Fruit fly (Drosophila melanogaster): ENCODE data around the gene tefu.

tefu gene

DNA sequence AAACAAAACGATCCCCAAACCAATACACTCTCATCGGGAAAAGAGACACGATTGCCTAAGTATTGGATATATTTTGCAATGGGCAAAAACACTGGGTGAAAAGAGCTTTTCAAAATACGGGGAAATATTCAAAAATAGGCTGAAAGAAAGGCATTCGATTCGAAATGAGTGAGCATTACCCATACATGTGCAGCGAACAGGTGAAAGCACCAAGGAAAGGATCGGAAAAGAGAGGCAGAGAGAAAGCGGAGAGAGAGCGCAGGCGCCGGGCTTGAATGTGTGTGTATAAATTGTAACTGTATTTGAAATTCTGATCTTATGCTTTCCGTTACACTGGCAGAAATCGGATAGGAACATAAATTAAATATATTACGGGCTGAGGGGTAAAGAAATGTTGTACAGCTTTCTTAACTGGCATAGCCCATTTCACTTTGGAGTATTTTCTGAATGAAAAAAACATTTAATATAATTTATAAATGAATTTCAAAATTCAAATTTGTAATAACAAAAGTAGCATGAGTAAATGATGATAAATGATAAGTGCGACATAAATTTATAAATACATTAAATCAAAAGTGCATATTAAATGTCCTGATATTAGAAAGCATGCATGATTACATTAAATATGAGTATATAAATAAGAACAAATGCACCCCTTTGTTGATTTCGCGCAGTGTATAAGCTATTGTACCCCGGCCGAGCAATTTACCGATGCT lies 38.7 kb upstream of the tefu start (continued):
- peak in 1 of 2 experiments; percentile 59 for TF ChIP-seq dpn (GFP tag; optimal IDR thresholded peaks at IDR 0.05)
- no peak for TF ChIP-seq eve (GFP tag; optimal IDR thresholded peaks at IDR 0.05)
- peak in 1 of 2 experiments; percentile 67 for TF ChIP-seq Eip74EF (GFP tag; optimal IDR thresholded peaks at IDR 0.05)
- no peak for TF ChIP-seq sr (GFP tag; IDR thresholded peaks at IDR 0.05)
- peak; percentile 83 for TF ChIP-seq dmrt99B (tag; optimal IDR thresholded peaks at IDR 0.05)
- peak; percentile 59 for TF ChIP-seq CG4328 (GFP tag; optimal IDR thresholded peaks at IDR 0.05)
- peak; percentile 64 for TF ChIP-seq gcm (GFP tag; optimal IDR thresholded peaks at IDR 0.05)
- TF ChIP-seq CG31224 (GFP tag; IDR thresholded peaks at IDR 0.05): 0 out of 2 replicates have a peak, but pooled peaks have one; percentile 4
- TF ChIP-seq CG6689 (GFP tag; IDR thresholded peaks at IDR 0.05): peak; percentile 41; the same call in 1 of the 2 replicates
- TF ChIP-seq az2 (GFP tag; optimal IDR thresholded peaks at IDR 0.05): peak; percentile 79
- TF ChIP-seq Pdp1 (GFP tag; optimal IDR thresholded peaks at IDR 0.05): peak; percentile 15 to 36
- peak; percentile 43; the same call in 1 of the 2 replicates for TF ChIP-seq Ptx1 (GFP tag; IDR thresholded peaks at IDR 0.05)
- peak; percentile 88 for TF ChIP-seq gem (tag; optimal IDR thresholded peaks at IDR 0.05)
- TF ChIP-seq tio (GFP tag; optimal IDR thresholded peaks at IDR 0.05): peak; percentile 86
- peak; percentile 80 for TF ChIP-seq CG13775 (GFP tag; optimal IDR thresholded peaks at IDR 0.05)
- TF ChIP-seq grau (tag; optimal IDR thresholded peaks at IDR 0.05): peak; percentile 80
- TF ChIP-seq CG2116 (GFP tag; optimal IDR thresholded peaks at IDR 0.05): peak; percentile 36
- peak; percentile 64 for TF ChIP-seq CG1529 (GFP tag; optimal IDR thresholded peaks at IDR 0.05)
- peak; percentile 47 for TF ChIP-seq scrt (GFP tag; optimal IDR thresholded peaks at IDR 0.05)
- TF ChIP-seq Hr51 (GFP tag; optimal IDR thresholded peaks at IDR 0.05): peak in 1 of 2 experiments; percentile 77
- TF ChIP-seq CG10147 (GFP tag; optimal IDR thresholded peaks at IDR 0.05): peak; percentile 63
- TF ChIP-seq CG1233 (GFP tag; optimal IDR thresholded peaks at IDR 0.05): peak; percentile 60
- TF ChIP-seq chif (GFP tag; optimal IDR thresholded peaks at IDR 0.05): peak in 1 of 2 experiments; percentile 47
- TF ChIP-seq bab2 (GFP tag; optimal IDR thresholded peaks at IDR 0.05): no peak
- no peak for TF ChIP-seq fd102C (GFP tag; optimal IDR thresholded peaks at IDR 0.05)
- TF ChIP-seq CG2202 (tag; optimal IDR thresholded peaks at IDR 0.05): peak; percentile 67
- TF ChIP-seq oc (tag; optimal IDR thresholded peaks at IDR 0.05): peak; percentile 27
- TF ChIP-seq onecut (GFP tag; IDR thresholded peaks at IDR 0.05): peak; percentile 11; the same call in 1 of the 2 replicates
- peak; percentile 86 for TF ChIP-seq Sox100B (GFP tag; optimal IDR thresholded peaks at IDR 0.05)
- TF ChIP-seq Sox102F (GFP tag; optimal IDR thresholded peaks at IDR 0.05): peak; percentile 78
- no peak for TF ChIP-seq Stat92E (GFP tag; optimal IDR thresholded peaks at IDR 0.05)
- no peak for TF ChIP-seq ftz-f1 (GFP tag; optimal IDR thresholded peaks at IDR 0.05)
- TF ChIP-seq ssp (GFP tag; IDR thresholded peaks at IDR 0.05): peak; percentile 39; the same call in 1 of the 2 replicates
- no peak for TF ChIP-seq insv (GFP tag; optimal IDR thresholded peaks at IDR 0.05)
- TF ChIP-seq cato (GFP tag; optimal IDR thresholded peaks at IDR 0.05; ENCODE audit: borderline replicate concordance): peak; percentile 56
- no peak for TF ChIP-seq Hey (tag; optimal IDR thresholded peaks at IDR 0.05)
- TF ChIP-seq ara (GFP tag; IDR thresholded peaks at IDR 0.05): peak; percentile 55; the same call in 1 of the 2 replicates
- peak; percentile 52 for TF ChIP-seq Hsf (GFP tag; optimal IDR thresholded peaks at IDR 0.05)
- peak; percentile 71 for TF ChIP-seq CG12659 (GFP tag; optimal IDR thresholded peaks at IDR 0.05)
- no peak for TF ChIP-seq CG13894 (tag; optimal IDR thresholded peaks at IDR 0.05)
- peak; percentile 65 for TF ChIP-seq NfI (GFP tag; optimal IDR thresholded peaks at IDR 0.05)
- peak; percentile 59 for TF ChIP-seq Usf (GFP tag; optimal IDR thresholded peaks at IDR 0.05)
- peak; percentile 37; the same call in 1 of the 2 replicates for TF ChIP-seq sisA (GFP tag; IDR thresholded peaks at IDR 0.05)
- peak; percentile 91 for TF ChIP-seq sens (GFP tag)
- peak; percentile 31 for TF ChIP-seq CG15073 (GFP tag; optimal IDR thresholded peaks at IDR 0.05)
- TF ChIP-seq E2f2 (GFP tag; IDR thresholded peaks at IDR 0.05): peak; percentile 38; the same call in 1 of the 2 replicates
- TF ChIP-seq CG17802 (tag; optimal IDR thresholded peaks at IDR 0.05): peak; percentile 7

All from whole organism, embryonic.